Worm (Caenorhabditis elegans): ENCODE results near the gene F31D5.6.

DNA sequence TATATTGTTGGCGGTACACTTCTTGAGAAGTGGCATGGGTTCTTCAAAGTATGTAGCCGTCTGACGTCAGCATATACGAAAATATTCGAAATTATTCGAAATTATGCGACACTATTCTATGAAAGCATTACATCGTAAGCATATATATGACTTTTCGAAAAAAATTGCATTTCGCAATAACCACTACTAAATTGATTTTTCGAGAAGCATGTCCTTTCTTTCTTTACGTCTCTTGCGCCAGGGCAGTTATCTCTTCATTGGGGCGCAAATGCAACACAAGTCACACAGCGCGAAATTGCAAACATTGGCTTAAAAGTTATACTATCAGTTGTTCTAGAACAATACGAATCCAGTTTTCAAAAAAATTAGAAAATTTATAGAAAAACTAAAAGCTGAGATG lies 35.7 kb upstream of the F31D5.6 start:
- TF ChIP-seq zag-1 (tag; optimal IDR thresholded peaks at IDR 0.05) (no peak), ama-1 (optimal IDR thresholded peaks at IDR 0.05) (no peak), nhr-12 (tag; optimal IDR thresholded peaks at IDR 0.05) (no peak), jun-1 (tag; optimal IDR thresholded peaks at IDR 0.05) (no peak), nhr-76 (tag; optimal IDR thresholded peaks at IDR 0.05) (no peak), Y116A8C.19 (tag; optimal IDR thresholded peaks at IDR 0.05; ENCODE audit: borderline replicate concordance) (no peak), nhr-85 (tag) (peak; percentile 51), blmp-1 (tag; optimal IDR thresholded peaks at IDR 0.05) (no peak), fkh-10 (GFP tag; optimal IDR thresholded peaks at IDR 0.05) (no peak), lin-13 (GFP tag; optimal IDR thresholded peaks at IDR 0.05) (no peak), fkh-8 (tag; optimal IDR thresholded peaks at IDR 0.05) (no peak), nhr-237 (tag; optimal IDR thresholded peaks at IDR 0.05) (no peak)
